Worm (Caenorhabditis elegans) whole organism, midembryonic: Measurements from ENCODE around the gene H11E01.3.

Source experiments
- T22C8.4 ChIP-seq: fragments of 200-800 bp; sonication (Bioruptor generic); IDR thresholded peaks from 2 replicates; pipeline ENCODE4 v1.3.6; 2022; ENCODE audit warnings: missing genetic modification characterization, missing compliant biosample characterization
- cog-1 ChIP-seq: sonication (generic microtip); optimal IDR thresholded peaks from 2 replicates; lab custom pipeline; 2016; ENCODE audit warnings: missing genetic modification characterization, missing compliant biosample characterization
- flt-1 ChIP-seq: fragments of 200-800 bp; sonication (Bioruptor generic); IDR thresholded peaks from 2 replicates; pipeline ENCODE4 v1.3.6; 2022; ENCODE audit warnings: missing genetic modification characterization, missing compliant biosample characterization
- klf-2 ChIP-seq: fragments of 200-800 bp; sonication (Bioruptor generic); conservative IDR thresholded peaks from 2 replicates; pipeline ENCODE4 v1.3.6; 2022; ENCODE audit warnings: missing genetic modification reagents, missing genetic modification characterization, missing compliant biosample characterization
- med-1 ChIP-seq: sonication (generic microtip); optimal IDR thresholded peaks from 2 replicates; lab custom pipeline; 2017; ENCODE audit warnings: missing genetic modification characterization, mild to moderate bottlenecking, missing compliant biosample characterization, antibody characterized with exemption, missing genetic modification reagents; ENCODE audit not compliant: insufficient read depth
- ref-1 ChIP-seq: fragments of 200-800 bp; sonication (Bioruptor generic); conservative IDR thresholded peaks from 2 replicates; pipeline ENCODE4 v1.3.6; 2022; ENCODE audit warnings: missing genetic modification reagents, missing genetic modification characterization, missing compliant biosample characterization
- tab-1 ChIP-seq: fragments of 200-800 bp; sonication (Bioruptor generic); IDR thresholded peaks from 2 replicates; pipeline ENCODE4 v1.3.6; 2022; ENCODE audit warnings: missing genetic modification characterization, missing compliant biosample characterization
- ztf-23 ChIP-seq: fragments of 200-800 bp; sonication (Bioruptor generic); IDR thresholded peaks from 2 replicates; pipeline ENCODE4 v1.3.6; 2022; ENCODE audit warnings: missing genetic modification reagents, missing genetic modification characterization, missing compliant biosample characterization
- ztf-29 ChIP-seq: fragments of 200-800 bp; sonication (Bioruptor generic); IDR thresholded peaks from 2 replicates; pipeline ENCODE4 v1.3.6; 2022; ENCODE audit warnings: missing genetic modification reagents, missing genetic modification characterization, missing compliant biosample characterization

Gene H11E01.3

DNA sequence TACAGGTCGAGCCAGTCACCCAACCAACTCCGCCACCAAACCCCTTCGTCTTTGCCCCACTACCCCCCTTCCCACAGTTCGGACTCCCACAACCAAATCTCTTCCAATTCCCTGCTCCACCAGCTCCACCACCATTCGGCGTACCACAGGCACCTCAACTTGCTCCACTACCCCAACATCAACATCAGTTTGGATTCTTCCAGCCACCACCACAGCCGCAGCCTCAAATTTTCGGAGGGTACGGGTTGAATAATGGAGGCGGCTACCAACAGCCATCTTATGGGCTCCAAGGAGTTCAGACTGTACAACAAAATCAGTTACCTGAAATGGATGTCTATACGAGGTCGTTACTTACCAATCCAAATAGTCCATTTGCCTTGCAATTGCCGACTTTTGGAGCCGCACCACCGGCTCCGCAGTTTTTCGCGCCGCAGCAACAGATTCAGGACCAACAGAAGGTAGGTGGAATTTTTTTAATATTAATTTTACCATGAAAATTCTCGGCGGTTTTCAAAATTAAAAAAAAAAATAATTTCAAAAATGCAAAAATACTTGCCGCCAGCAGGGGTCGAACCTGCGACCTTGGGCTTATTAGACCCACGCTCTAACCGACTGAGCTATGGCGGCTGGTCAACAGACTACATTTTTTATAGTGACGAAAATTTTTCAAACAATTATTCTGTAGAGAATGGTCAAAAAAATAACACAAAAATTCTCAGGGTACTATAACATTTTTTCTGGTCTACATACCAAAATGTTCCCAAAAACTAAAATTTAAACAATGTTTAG lies 15.4 kb upstream of the H11E01.3 start:
- TF ChIP-seq tab-1 (GFP tag; lab: Robert Waterston, UW) (no peak), cog-1 (tag; lab: Kevin White, UChicago) (no peak), med-1 (GFP tag; lab: Kevin White, UChicago) (no peak), ref-1 (GFP tag; lab: Robert Waterston, UW) (no peak), ztf-29 (GFP tag; lab: Robert Waterston, UW) (no peak), klf-2 (no peak), flt-1 (no peak), T22C8.4 (no peak), ztf-23 (GFP tag; lab: Robert Waterston, UW) (no peak)

DNA sequence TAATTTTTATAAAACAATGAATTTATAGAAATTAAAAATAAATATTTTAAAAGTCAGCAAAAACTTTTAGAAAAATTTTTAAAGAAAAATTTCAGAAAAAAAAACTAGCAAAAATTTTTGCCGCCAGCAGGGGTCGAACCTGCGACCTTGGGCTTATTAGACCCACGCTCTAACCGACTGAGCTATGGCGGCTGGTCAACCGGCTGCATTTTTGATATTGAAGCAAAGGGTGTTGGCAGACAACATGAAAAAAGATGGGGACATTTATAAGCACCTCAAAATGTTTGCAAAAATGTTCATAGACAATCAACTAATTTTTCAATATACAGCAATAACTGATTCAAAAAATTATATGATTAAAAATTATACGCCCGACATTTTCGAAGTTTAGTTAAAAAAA lies 14.7 kb upstream of the H11E01.3 start:
- no peak for TF ChIP-seq cog-1 (tag; lab: Kevin White, UChicago)
- TF ChIP-seq ref-1 (GFP tag; lab: Robert Waterston, UW), result no peak
- TF ChIP-seq klf-2, result no peak
- TF ChIP-seq flt-1, result no peak
- TF ChIP-seq ztf-29 (GFP tag; lab: Robert Waterston, UW), result no peak

DNA sequence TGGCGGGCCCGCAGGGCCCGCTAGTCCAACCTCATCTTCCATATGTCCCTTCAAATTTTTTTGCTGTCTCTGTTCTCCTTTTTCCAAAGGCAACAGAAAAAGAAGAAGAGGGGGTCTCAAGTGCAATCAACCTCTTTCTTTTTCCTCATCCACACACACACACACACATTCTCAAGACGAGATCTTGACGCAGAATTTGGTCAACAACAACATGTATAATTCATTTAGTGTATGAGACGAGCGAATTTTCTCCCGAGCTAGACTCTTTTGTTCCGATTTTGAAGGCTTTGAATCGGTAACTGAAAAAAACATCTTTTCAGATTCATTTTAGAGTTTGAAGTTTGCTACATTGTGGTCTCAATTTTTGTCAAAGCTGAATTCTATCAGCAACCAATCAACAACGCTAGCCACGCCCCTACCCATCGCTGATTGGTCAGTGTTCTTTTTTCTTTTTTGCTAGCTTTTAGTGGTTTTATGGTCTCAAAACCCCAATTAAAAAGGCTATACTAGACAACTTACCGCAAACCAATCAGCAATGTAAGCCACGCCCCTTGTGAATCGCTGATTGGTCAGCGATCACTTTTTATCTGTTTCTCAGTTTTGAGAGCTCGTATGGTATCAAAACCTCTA lies 6.5 kb upstream of the H11E01.3 start:
- no peak for TF ChIP-seq klf-2
- TF ChIP-seq ref-1 (GFP tag; lab: Robert Waterston, UW), result no peak
- TF ChIP-seq tab-1 (GFP tag; lab: Robert Waterston, UW), result no peak
- no peak for TF ChIP-seq cog-1 (tag; lab: Kevin White, UChicago)

DNA sequence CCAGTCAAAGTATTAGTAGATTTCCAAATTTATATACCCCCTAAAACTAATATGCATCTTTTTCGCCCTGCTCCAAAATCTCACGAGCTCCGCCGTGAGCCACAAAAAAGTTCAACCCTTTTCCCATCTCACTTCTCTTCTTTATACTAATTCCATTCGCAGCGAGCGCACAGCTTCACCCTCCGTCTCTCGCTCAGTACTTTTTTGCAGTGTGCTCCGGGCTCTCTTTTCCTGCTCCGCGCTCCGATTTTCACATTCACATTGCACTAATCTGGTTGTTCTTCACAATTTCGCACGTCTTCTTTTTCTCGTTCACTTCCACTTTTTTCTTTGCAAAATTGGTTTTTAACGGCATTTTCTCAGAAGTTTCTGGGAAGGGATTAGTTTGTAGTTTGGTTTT lies 5.4 kb upstream of the H11E01.3 start:
- TF ChIP-seq ztf-29 (GFP tag; lab: Robert Waterston, UW) (no peak), cog-1 (tag; lab: Kevin White, UChicago) (no peak), klf-2 (no peak), med-1 (GFP tag; lab: Kevin White, UChicago) (no peak), T22C8.4 (no peak), ztf-23 (GFP tag; lab: Robert Waterston, UW) (no peak)

DNA sequence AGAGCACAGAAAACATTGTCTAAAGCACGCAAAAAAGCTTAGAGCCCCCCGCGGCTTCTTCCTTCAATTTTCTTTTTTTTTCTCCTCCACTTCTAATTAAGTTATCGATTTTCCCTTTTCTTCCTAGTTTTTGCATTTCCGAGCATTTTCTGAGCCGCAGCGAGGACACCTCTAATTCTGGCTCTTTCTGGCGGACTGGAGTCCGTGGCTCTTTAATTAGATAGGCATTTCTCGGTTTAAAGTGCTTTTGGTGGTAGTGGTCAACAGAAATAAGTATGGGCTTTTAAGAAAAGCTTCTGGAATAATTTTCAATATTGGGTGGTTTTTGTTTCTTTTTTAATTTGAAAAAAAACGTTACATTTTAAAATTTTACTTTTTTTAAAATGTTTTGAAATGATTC lies 3.1 kb upstream of the H11E01.3 start:
- TF ChIP-seq cog-1 (tag; lab: Kevin White, UChicago) (no peak), flt-1 (no peak), ztf-23 (GFP tag; lab: Robert Waterston, UW) (no peak), med-1 (GFP tag; lab: Kevin White, UChicago) (no peak), tab-1 (GFP tag; lab: Robert Waterston, UW) (no peak), ref-1 (GFP tag; lab: Robert Waterston, UW) (no peak), klf-2 (no peak), ztf-29 (GFP tag; lab: Robert Waterston, UW) (no peak), T22C8.4 (no peak)

DNA sequence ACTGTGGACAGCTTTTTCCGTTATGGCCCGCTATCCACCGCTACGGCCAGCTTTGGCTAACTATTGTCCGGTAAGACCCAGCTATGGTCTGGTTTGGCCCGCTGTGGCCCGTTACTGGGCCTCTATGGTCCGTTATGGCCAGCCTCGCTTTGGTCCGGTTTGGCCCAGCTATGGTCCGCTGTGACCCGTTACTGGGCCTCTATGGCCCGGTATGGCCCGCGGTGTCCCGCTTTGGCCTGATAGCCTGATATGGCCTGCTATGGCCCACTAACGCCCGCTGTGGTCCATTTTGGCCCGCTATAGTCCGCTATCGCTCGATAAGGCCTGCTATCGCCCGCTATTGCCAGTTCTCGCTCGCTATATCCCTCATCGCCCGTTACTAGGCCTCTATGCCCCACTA lies 2.2 kb upstream of the H11E01.3 start:
- TF ChIP-seq cog-1 (tag; lab: Kevin White, UChicago) (no peak), ref-1 (GFP tag; lab: Robert Waterston, UW) (no peak), tab-1 (GFP tag; lab: Robert Waterston, UW) (no peak), flt-1 (no peak), klf-2 (no peak), med-1 (GFP tag; lab: Kevin White, UChicago) (no peak), T22C8.4 (no peak), ztf-23 (GFP tag; lab: Robert Waterston, UW) (no peak), ztf-29 (GFP tag; lab: Robert Waterston, UW) (no peak)

DNA sequence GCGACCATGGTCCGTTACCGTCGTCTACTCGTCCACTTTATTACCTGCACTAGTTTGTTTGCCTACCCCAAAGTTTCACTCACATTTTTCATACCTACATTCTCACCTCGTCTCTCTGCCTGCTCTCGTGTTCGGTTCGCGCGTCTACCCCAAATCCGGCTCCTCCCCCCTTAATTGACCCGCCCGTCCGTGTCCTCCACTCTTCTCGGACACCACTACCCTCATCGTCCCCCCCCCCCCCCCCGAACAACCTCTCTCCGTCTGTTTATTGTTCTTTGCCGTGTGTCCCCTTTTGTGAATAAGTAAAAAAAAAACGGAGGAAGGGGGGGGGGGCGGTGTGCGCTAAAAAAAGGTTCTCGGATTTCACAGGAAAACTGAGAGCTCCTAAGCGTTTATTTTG lies 1.7 kb upstream of the H11E01.3 start:
- TF ChIP-seq klf-2 (no peak), tab-1 (GFP tag; lab: Robert Waterston, UW) (no peak), ztf-23 (GFP tag; lab: Robert Waterston, UW) (no peak), ref-1 (GFP tag; lab: Robert Waterston, UW) (no peak), med-1 (GFP tag; lab: Kevin White, UChicago) (no peak), T22C8.4 (no peak), cog-1 (tag; lab: Kevin White, UChicago) (no peak), flt-1 (no peak), ztf-29 (GFP tag; lab: Robert Waterston, UW) (no peak)

DNA sequence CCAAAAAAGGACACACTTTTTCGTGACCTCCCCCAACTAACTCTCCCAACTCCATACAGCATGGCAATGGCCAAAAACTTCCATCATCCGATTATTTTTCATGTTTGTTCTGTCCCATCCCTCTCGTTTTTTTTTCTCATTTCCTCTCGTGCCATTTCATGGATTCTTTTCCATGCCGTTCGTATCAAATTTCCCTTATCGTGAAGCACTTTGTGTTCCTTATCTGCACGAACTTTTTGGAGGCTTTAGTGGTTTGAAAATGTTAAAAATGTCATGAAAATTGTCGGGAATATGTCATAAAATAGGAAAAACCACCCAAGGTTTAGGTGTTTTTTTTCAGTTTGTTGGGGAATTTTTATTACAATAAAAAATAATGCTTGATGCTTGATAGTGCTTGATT lies 997 bp upstream of the H11E01.3 start:
- TF ChIP-seq cog-1 (tag; lab: Kevin White, UChicago) (no peak), med-1 (GFP tag; lab: Kevin White, UChicago) (no peak), klf-2 (no peak), tab-1 (GFP tag; lab: Robert Waterston, UW) (no peak), flt-1 (no peak), ztf-23 (GFP tag; lab: Robert Waterston, UW) (no peak), ztf-29 (GFP tag; lab: Robert Waterston, UW) (no peak), ref-1 (GFP tag; lab: Robert Waterston, UW) (no peak), T22C8.4 (no peak)

DNA sequence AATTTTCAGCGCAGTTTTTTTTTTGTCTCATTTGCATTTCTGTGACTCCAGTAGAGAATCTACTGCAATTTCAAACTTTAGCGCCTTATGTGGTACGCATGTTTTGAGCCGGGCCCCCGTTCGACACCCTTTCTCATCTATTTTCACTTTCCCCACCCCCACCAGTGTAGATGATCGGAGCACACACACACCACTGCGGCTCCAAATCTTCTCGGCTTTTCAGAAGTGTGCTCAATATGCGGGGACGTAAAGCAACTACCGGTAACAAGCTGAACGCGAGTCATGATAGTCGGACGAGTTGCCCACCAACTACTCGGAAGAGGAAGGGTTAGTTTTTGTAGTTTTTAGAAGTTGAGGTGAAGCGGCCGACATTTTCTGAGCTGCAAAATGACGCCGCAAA lies 8.2 kb downstream of the H11E01.3 start:
- TF ChIP-seq tab-1 (GFP tag; lab: Robert Waterston, UW) (no peak), T22C8.4 (no peak), ref-1 (GFP tag; lab: Robert Waterston, UW) (no peak), flt-1 (no peak), cog-1 (tag; lab: Kevin White, UChicago) (no peak)

DNA sequence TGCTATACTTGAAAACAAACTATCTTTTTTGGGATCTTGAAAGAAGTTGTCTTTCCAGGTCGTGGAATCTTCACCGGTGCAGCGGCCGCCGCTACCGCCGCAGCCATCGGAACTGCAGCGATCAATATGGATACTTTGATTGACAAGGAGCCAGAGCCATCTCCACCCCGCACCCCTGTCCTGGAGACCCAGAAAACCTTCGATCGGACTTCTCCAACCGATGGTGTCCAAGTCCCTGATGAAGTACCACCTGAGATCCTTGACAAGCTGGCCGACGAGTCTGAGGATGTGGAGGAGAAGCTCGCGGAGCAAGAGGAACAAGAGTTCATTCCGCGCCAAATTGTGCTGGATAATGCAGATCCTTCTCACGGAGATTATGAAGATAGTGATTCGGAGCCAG lies 9.2 kb downstream of the H11E01.3 start:
- TF ChIP-seq med-1 (GFP tag; lab: Kevin White, UChicago) (no peak), ztf-29 (GFP tag; lab: Robert Waterston, UW) (no peak), cog-1 (tag; lab: Kevin White, UChicago) (no peak), ref-1 (GFP tag; lab: Robert Waterston, UW) (no peak), ztf-23 (GFP tag; lab: Robert Waterston, UW) (no peak), klf-2 (no peak), T22C8.4 (no peak), flt-1 (no peak), tab-1 (GFP tag; lab: Robert Waterston, UW) (no peak)
